Worm (Caenorhabditis elegans) whole organism, L1 larva: ENCODE measurements around the gene F10E9.5.
A peak's percentile ranks its signal among the peaks of the same experiment; 100 is the strongest.

ENCODE experiments used
- C34B4.2 ChIP-seq: sonication (generic microtip); optimal IDR thresholded peaks from 2 replicates; lab custom pipeline; 2017; ENCODE audit warnings: mild to moderate bottlenecking, missing genetic modification characterization, missing compliant biosample characterization
- F16B12.6 ChIP-seq: fragments of 150-350 bp; optimal IDR thresholded peaks from 2 replicates; lab custom pipeline; 2014; ENCODE audit warnings: missing biosample characterization, missing genetic modification characterization
- aha-1 ChIP-seq: fragments of 150-350 bp; optimal IDR thresholded peaks from 2 replicates; lab custom pipeline; 2014; ENCODE audit warnings: missing biosample characterization, missing genetic modification characterization
- aly-2 ChIP-seq: fragments of 150-350 bp; optimal IDR thresholded peaks from 2 replicates; lab custom pipeline; 2014; ENCODE audit warnings: missing biosample characterization, missing genetic modification characterization
- ama-1 ChIP-seq: fragments of 150-350 bp; optimal IDR thresholded peaks from 2 replicates; lab custom pipeline; 2014
- blmp-1 ChIP-seq: fragments of 150-350 bp; optimal IDR thresholded peaks from 2 replicates; lab custom pipeline; 2014; ENCODE audit warnings: missing biosample characterization, missing genetic modification characterization
- ceh-8 ChIP-seq: fragments of 200-800 bp; sonication (Bioruptor generic); optimal IDR thresholded peaks from 2 replicates; lab custom pipeline; 2018; ENCODE audit warnings: mild to moderate bottlenecking, missing genetic modification characterization, moderate library complexity, missing compliant biosample characterization
- ceh-82 ChIP-seq, 3 experiments: fragments of 150-350 bp in 1 of 3; sonication (generic microtip) in 2 of 3; optimal IDR thresholded peaks; 2 replicates each; lab custom pipeline; 2014 to 2017; ENCODE audit warnings: missing biosample characterization in 3 of 3, missing genetic modification characterization in 3 of 3
- ceh-90 ChIP-seq: sonication (generic microtip); optimal IDR thresholded peaks from 2 replicates; lab custom pipeline; 2016; ENCODE audit warnings: missing genetic modification characterization, missing compliant biosample characterization
- dpl-1 ChIP-seq, 3 experiments: fragments of 150-350 bp in 2 of 3; sonication (generic microtip) in 1 of 3; optimal IDR thresholded peaks; 2 replicates each; lab custom pipeline; 2014 to 2017; ENCODE audit warnings: missing biosample characterization in 3 of 3, missing genetic modification characterization in 3 of 3, missing genetic modification reagents in 3 of 3
- egl-13 ChIP-seq: sonication (generic microtip); optimal IDR thresholded peaks from 2 replicates; lab custom pipeline; 2016; ENCODE audit warnings: missing genotype, missing genetic modification reagents, missing genetic modification characterization, missing compliant biosample characterization
- egl-27 ChIP-seq, 2 experiments: fragments of 150-350 bp in 1 of 2; sonication (generic microtip); optimal IDR thresholded peaks; 3 replicates each; lab custom pipeline; 2017 to 2018; ENCODE audit warnings: missing biosample characterization in 2 of 2, missing genetic modification characterization in 2 of 2, missing genetic modification reagents in 2 of 2
- elt-2 ChIP-seq: sonication (generic microtip); optimal IDR thresholded peaks from 2 replicates; lab custom pipeline; 2016; ENCODE audit warnings: missing genetic modification characterization, mild to moderate bottlenecking, inconsistent platforms, missing compliant biosample characterization, missing genetic modification reagents
- ets-5 ChIP-seq: fragments of 200-800 bp; sonication (Bioruptor generic); IDR thresholded peaks from 2 replicates; pipeline ENCODE4 v1.3.6; 2022; ENCODE audit warnings: missing genetic modification characterization, missing compliant biosample characterization
- fkh-10 ChIP-seq: sonication (generic microtip); optimal IDR thresholded peaks from 2 replicates; lab custom pipeline; 2017; ENCODE audit warnings: missing biosample characterization, missing genetic modification reagents, missing genetic modification characterization
- fos-1 ChIP-seq: fragments of 150-350 bp; optimal IDR thresholded peaks from 2 replicates; lab custom pipeline; 2014; ENCODE audit warnings: missing biosample characterization, missing genetic modification characterization
- hlh-17 ChIP-seq: fragments of 200-800 bp; sonication (Bioruptor generic); optimal IDR thresholded peaks from 2 replicates; lab custom pipeline; 2018; ENCODE audit warnings: missing genetic modification characterization, mild to moderate bottlenecking, missing compliant biosample characterization, moderate library complexity, borderline replicate concordance
- hlh-4 ChIP-seq: sonication (generic microtip); optimal IDR thresholded peaks from 2 replicates; lab custom pipeline; 2016; ENCODE audit warnings: mild to moderate bottlenecking, missing genetic modification characterization, missing compliant biosample characterization
- hpl-2 ChIP-seq: fragments of 150-350 bp; optimal IDR thresholded peaks from 2 replicates; lab custom pipeline; 2014; ENCODE audit warnings: missing biosample characterization, missing genetic modification reagents, missing genetic modification characterization
- irx-1 ChIP-seq: sonication (generic microtip); optimal IDR thresholded peaks from 2 replicates; lab custom pipeline; 2016; ENCODE audit warnings: missing genetic modification characterization, missing compliant biosample characterization
- jun-1 ChIP-seq: fragments of 150-350 bp; optimal IDR thresholded peaks from 2 replicates; lab custom pipeline; 2014; ENCODE audit warnings: missing biosample characterization, missing genetic modification reagents, missing genetic modification characterization
- lin-13 ChIP-seq: fragments of 150-350 bp; optimal IDR thresholded peaks from 2 replicates; lab custom pipeline; 2014; ENCODE audit warnings: missing biosample characterization, missing genetic modification reagents, missing genetic modification characterization
- lin-14 ChIP-seq: fragments of 200-800 bp; sonication (Bioruptor generic); optimal IDR thresholded peaks from 2 replicates; lab custom pipeline; 2018; ENCODE audit warnings: mild to moderate bottlenecking, missing genetic modification characterization, moderate library complexity, missing compliant biosample characterization
- mdl-1 ChIP-seq, 2 experiments: fragments of 150-350 bp; optimal IDR thresholded peaks; 2 replicates each; lab custom pipeline; 2014 to 2017; ENCODE audit warnings: missing biosample characterization in 2 of 2, missing genetic modification characterization in 2 of 2, inconsistent platforms in 1 of 2
- mep-1 ChIP-seq: fragments of 150-350 bp; optimal IDR thresholded peaks from 2 replicates; lab custom pipeline; 2014; ENCODE audit warnings: missing biosample characterization, missing genetic modification characterization
- nhr-11 ChIP-seq: fragments of 150-350 bp; optimal IDR thresholded peaks from 2 replicates; lab custom pipeline; 2014; ENCODE audit warnings: missing biosample characterization, missing genetic modification characterization
- nhr-12 ChIP-seq: sonication (generic microtip); optimal IDR thresholded peaks from 2 replicates; lab custom pipeline; 2017; ENCODE audit warnings: missing biosample characterization, missing genetic modification characterization
- nhr-19 ChIP-seq: fragments of 200-800 bp; sonication (Bioruptor generic); conservative IDR thresholded peaks from 2 replicates; pipeline ENCODE4 v1.3.6; 2022; ENCODE audit warnings: missing genetic modification characterization, missing compliant biosample characterization
- nhr-237 ChIP-seq: fragments of 150-350 bp; optimal IDR thresholded peaks from 2 replicates; lab custom pipeline; 2014; ENCODE audit warnings: missing biosample characterization, missing genetic modification characterization
- nhr-28 ChIP-seq: fragments of 150-350 bp; optimal IDR thresholded peaks from 2 replicates; lab custom pipeline; 2014; ENCODE audit warnings: missing biosample characterization, missing genetic modification characterization
- nhr-85 ChIP-seq: sonication (generic microtip); peaks from one replicate; lab custom pipeline; 2016; ENCODE audit warnings: missing genetic modification characterization, inconsistent platforms, missing compliant biosample characterization
- nhr-90 ChIP-seq: sonication (generic microtip); optimal IDR thresholded peaks from 2 replicates; lab custom pipeline; 2016; ENCODE audit warnings: mild to moderate bottlenecking, missing genetic modification characterization, missing compliant biosample characterization; ENCODE audit not compliant: poor library complexity
- pag-3 ChIP-seq: sonication (generic microtip); optimal IDR thresholded peaks from 2 replicates; lab custom pipeline; 2017; ENCODE audit warnings: missing genetic modification characterization, mild to moderate bottlenecking, missing compliant biosample characterization, antibody characterized with exemption, borderline replicate concordance; ENCODE audit not compliant: insufficient read depth
- pqm-1 ChIP-seq: sonication (generic microtip); optimal IDR thresholded peaks from 3 replicates; lab custom pipeline; 2017; ENCODE audit warnings: missing biosample characterization, missing genetic modification characterization
- snpc-4 ChIP-seq: fragments of 150-350 bp; optimal IDR thresholded peaks from 2 replicates; lab custom pipeline; 2014; ENCODE audit warnings: missing biosample characterization, missing genetic modification characterization
- sox-4 ChIP-seq: sonication (generic microtip); optimal IDR thresholded peaks from 2 replicates; lab custom pipeline; 2016; ENCODE audit warnings: missing genetic modification characterization, missing compliant biosample characterization
- sptf-1 ChIP-seq: fragments of 150-350 bp; optimal IDR thresholded peaks from 2 replicates; lab custom pipeline; 2014; ENCODE audit warnings: missing biosample characterization, missing genetic modification characterization
- swsn-7 ChIP-seq: sonication (generic microtip); optimal IDR thresholded peaks from 2 replicates; lab custom pipeline; 2016; ENCODE audit warnings: missing genetic modification characterization, missing compliant biosample characterization
- tlp-1 ChIP-seq: fragments of 150-350 bp; optimal IDR thresholded peaks from 2 replicates; lab custom pipeline; 2014; ENCODE audit warnings: missing biosample characterization, missing genetic modification characterization
- unc-130 ChIP-seq: fragments of 150-350 bp; optimal IDR thresholded peaks from 2 replicates; lab custom pipeline; 2017; ENCODE audit warnings: missing biosample characterization, missing genetic modification characterization, inconsistent platforms
- xbp-1 ChIP-seq: sonication (generic microtip); optimal IDR thresholded peaks from 2 replicates; lab custom pipeline; 2016; ENCODE audit warnings: missing genetic modification characterization, missing compliant biosample characterization
- zag-1 ChIP-seq: fragments of 150-350 bp; optimal IDR thresholded peaks from 2 replicates; lab custom pipeline; 2014; ENCODE audit warnings: missing biosample characterization, missing genetic modification characterization
- zip-4 ChIP-seq: fragments of 200-800 bp; sonication (Bioruptor generic); optimal IDR thresholded peaks from 2 replicates; lab custom pipeline; 2018; ENCODE audit warnings: mild to moderate bottlenecking, missing genetic modification characterization, moderate library complexity, missing compliant biosample characterization
- ztf-11 ChIP-seq, 2 experiments: sonication (generic microtip); optimal IDR thresholded peaks; 2 replicates each; lab custom pipeline; 2016 to 2017; ENCODE audit warnings: missing genetic modification characterization in 2 of 2, missing biosample characterization in 1 of 2, missing compliant biosample characterization in 1 of 2
- ztf-4 ChIP-seq: fragments of 150-350 bp; optimal IDR thresholded peaks from 2 replicates; lab custom pipeline; 2014; ENCODE audit warnings: missing biosample characterization, missing genetic modification characterization

F10E9.5 gene

ce11 chrIII:8354644-8355461, 47.5 kb downstream of the F10E9.5 start, which contains the start of gene unc-116 (continued):
- no peak for TF ChIP-seq hlh-4 (tag; lab: Kevin White, UChicago)
- TF ChIP-seq dpl-1 (GFP tag; optimal IDR thresholded peaks at IDR 0.05; lab: Kevin White, UChicago) = peak in 2 of 3 experiments; percentile 18 to 31
- TF ChIP-seq jun-1 (tag; lab: Kevin White, UChicago) = peak; percentile 27
- TF ChIP-seq nhr-85 (tag; lab: Kevin White, UChicago) = peak; percentile 74
- TF ChIP-seq xbp-1 (tag; lab: Kevin White, UChicago) = no peak
- peak; percentile 32; the same call in 1 of the 2 replicates for TF ChIP-seq nhr-19
- TF ChIP-seq ceh-8 (GFP tag; lab: Kevin White, UChicago) = no peak
- TF ChIP-seq aly-2 (tag; lab: Kevin White, UChicago) = no peak
- TF ChIP-seq zag-1 = no peak
- TF ChIP-seq sox-4 (tag; lab: Kevin White, UChicago) = no peak
- no peak for TF ChIP-seq ceh-90 (tag; lab: Kevin White, UChicago)
- TF ChIP-seq lin-13 (GFP tag; lab: Kevin White, UChicago) = peak; percentile 7

- TF ChIP-seq ets-5 (GFP tag; lab: Robert Waterston, UW) (no peak), nhr-237 (tag; lab: Kevin White, UChicago) (no peak), snpc-4 (tag; lab: Kevin White, UChicago) (no peak), fos-1 (tag; lab: Kevin White, UChicago) (no peak), nhr-11 (tag; lab: Kevin White, UChicago) (no peak), elt-2 (tag; lab: Kevin White, UChicago) (no peak), ceh-90 (tag; lab: Kevin White, UChicago) (no peak), irx-1 (tag; lab: Kevin White, UChicago) (no peak), hpl-2 (GFP tag; lab: Kevin White, UChicago) (no peak), nhr-28 (tag; lab: Kevin White, UChicago) (no peak), tlp-1 (tag; lab: Kevin White, UChicago) (no peak), dpl-1 (GFP tag; optimal IDR thresholded peaks at IDR 0.05; lab: Kevin White, UChicago) (no peak), sptf-1 (no peak), aha-1 (no peak), zip-4 (no peak), ceh-82 (tag; optimal IDR thresholded peaks at IDR 0.05; lab: Kevin White, UChicago) (no peak), egl-27 (tag; optimal IDR thresholded peaks at IDR 0.05; lab: Kevin White, UChicago) (no peak), F16B12.6 (tag; lab: Kevin White, UChicago) (no peak), sox-4 (tag; lab: Kevin White, UChicago) (no peak), unc-130 (tag; lab: Kevin White, UChicago) (no peak)
These were observed 48.0 kb downstream of the F10E9.5 start for ce11 chrIII:8355462-8355815.

DNA sequence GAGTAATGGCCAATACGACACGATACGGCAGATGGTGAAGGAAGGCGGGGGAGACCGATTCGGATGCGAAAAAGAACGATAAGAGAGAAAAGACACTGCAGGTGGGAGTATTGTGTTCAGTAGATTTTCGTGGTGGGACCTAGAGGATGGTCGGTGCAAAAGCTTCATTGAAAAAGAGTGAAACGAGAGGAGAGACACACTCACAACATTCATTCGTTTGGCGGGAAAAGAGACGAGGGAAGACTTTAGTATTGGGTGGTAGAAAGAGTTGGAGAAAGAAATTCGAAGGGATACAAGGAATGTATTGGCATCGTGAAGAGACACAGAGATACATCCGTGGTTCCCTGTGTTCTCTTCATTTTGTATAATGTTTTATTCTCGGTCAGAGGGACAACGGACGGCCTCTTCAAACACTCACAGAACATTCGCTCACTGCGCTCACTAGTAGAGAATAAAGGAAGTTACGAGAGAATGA, 49.1 kb downstream of the F10E9.5 start:
- TF ChIP-seq jun-1 (tag; lab: Kevin White, UChicago) = peak; percentile 50
- TF ChIP-seq ztf-11 (tag; optimal IDR thresholded peaks at IDR 0.05; lab: Kevin White, UChicago) = peak in 1 of 2 experiments; percentile 56
- TF ChIP-seq ama-1 (lab: Kevin White, UChicago) = no peak
- TF ChIP-seq blmp-1 (tag; lab: Kevin White, UChicago) = peak; percentile 74
- peak in 1 of 2 experiments; percentile 4 for TF ChIP-seq egl-27 (tag; optimal IDR thresholded peaks at IDR 0.05; lab: Kevin White, UChicago)
- no peak for TF ChIP-seq nhr-12 (tag; lab: Kevin White, UChicago)
- peak; percentile 75 for TF ChIP-seq nhr-19
- peak; percentile 53 for TF ChIP-seq irx-1 (tag; lab: Kevin White, UChicago)
- TF ChIP-seq F16B12.6 (tag; lab: Kevin White, UChicago) = peak; percentile 16
- TF ChIP-seq lin-14 = peak; percentile 95
- no peak for TF ChIP-seq C34B4.2 (tag; lab: Kevin White, UChicago)
- TF ChIP-seq pag-3 (tag; lab: Kevin White, UChicago) = no peak
- peak; percentile 56 for TF ChIP-seq lin-13 (GFP tag; lab: Kevin White, UChicago)
- no peak for TF ChIP-seq nhr-237 (tag; lab: Kevin White, UChicago)
- peak; percentile 26 for TF ChIP-seq snpc-4 (tag; lab: Kevin White, UChicago)
- TF ChIP-seq ztf-4 = peak; percentile 69
- TF ChIP-seq zag-1 = peak; percentile 3
- no peak for TF ChIP-seq hlh-17
- TF ChIP-seq mdl-1 (tag; optimal IDR thresholded peaks at IDR 0.05; lab: Kevin White, UChicago) = peak in 1 of 2 experiments; percentile 51
- peak; percentile 84 for TF ChIP-seq nhr-85 (tag; lab: Kevin White, UChicago)
- no peak for TF ChIP-seq pqm-1 (tag; lab: Kevin White, UChicago)
- TF ChIP-seq swsn-7 (tag; lab: Kevin White, UChicago) = peak; percentile 73
- TF ChIP-seq egl-13 (tag; lab: Kevin White, UChicago) = no peak
- TF ChIP-seq mep-1 (tag; lab: Kevin White, UChicago) = peak; percentile 82
- peak; percentile 10 for TF ChIP-seq ceh-8 (GFP tag; lab: Kevin White, UChicago)
- TF ChIP-seq fkh-10 (GFP tag; lab: Kevin White, UChicago) = peak; percentile 68
- peak; percentile 42 for TF ChIP-seq unc-130 (tag; lab: Kevin White, UChicago)
- TF ChIP-seq xbp-1 (tag; lab: Kevin White, UChicago) = peak; percentile 57
- TF ChIP-seq ceh-90 (tag; lab: Kevin White, UChicago) = no peak
- TF ChIP-seq nhr-90 (tag; lab: Kevin White, UChicago) = peak; percentile 63
